Worm (Caenorhabditis elegans) whole organism, young adult: ENCODE results near the gene T07A9.15.

ENCODE experiments used
- B0035.1 ChIP-seq: sonication (generic microtip); optimal IDR thresholded peaks from 2 replicates; lab custom pipeline; 2016; ENCODE audit warnings: missing genetic modification characterization, mild to moderate bottlenecking, missing compliant biosample characterization, missing genotype, missing genetic modification reagents
- C06A6.2 ChIP-seq: fragments of 200-800 bp; sonication (Bioruptor generic); conservative IDR thresholded peaks from 2 replicates; pipeline ENCODE4 v1.3.6; 2022; ENCODE audit warnings: missing genetic modification characterization, missing compliant biosample characterization
- C17E4.6 ChIP-seq: fragments of 200-800 bp; sonication (Bioruptor generic); IDR thresholded peaks from 2 replicates; pipeline ENCODE4 v1.3.6; 2022; ENCODE audit warnings: missing genetic modification reagents, missing genetic modification characterization, missing compliant biosample characterization
- F23B12.7 ChIP-seq: sonication (generic microtip); optimal IDR thresholded peaks from 2 replicates; lab custom pipeline; 2017; ENCODE audit warnings: missing genetic modification characterization, mild to moderate bottlenecking, missing compliant biosample characterization, antibody characterized with exemption, moderate library complexity; ENCODE audit not compliant: insufficient read depth
- F49E8.2 ChIP-seq: sonication (generic microtip); optimal IDR thresholded peaks from 3 replicates; lab custom pipeline; 2017; ENCODE audit warnings: missing genetic modification characterization, mild to moderate bottlenecking, missing compliant biosample characterization, antibody characterized with exemption, moderate library complexity; ENCODE audit not compliant: insufficient read depth
- F55B11.4 ChIP-seq: sonication (generic microtip); optimal IDR thresholded peaks from 2 replicates; lab custom pipeline; 2016; ENCODE audit warnings: missing compliant biosample characterization, missing genetic modification characterization, borderline replicate concordance; ENCODE audit not compliant: insufficient read depth
- F57A8.1 ChIP-seq: fragments of 200-800 bp; sonication (Bioruptor generic); optimal IDR thresholded peaks from 2 replicates; lab custom pipeline; 2018; ENCODE audit warnings: mild to moderate bottlenecking, missing genetic modification characterization, moderate library complexity, missing compliant biosample characterization
- F57C9.4 ChIP-seq: sonication (generic microtip); optimal IDR thresholded peaks from 2 replicates; lab custom pipeline; 2017; ENCODE audit warnings: mild to moderate bottlenecking, missing genetic modification characterization, missing compliant biosample characterization
- K12H6.12 ChIP-seq: fragments of 200-800 bp; sonication (Bioruptor generic); optimal IDR thresholded peaks from 2 replicates; lab custom pipeline; 2018; ENCODE audit warnings: mild to moderate bottlenecking, missing genetic modification characterization, missing compliant biosample characterization
- T07F8.4 ChIP-seq: sonication (generic microtip); optimal IDR thresholded peaks from 2 replicates; lab custom pipeline; 2016; ENCODE audit warnings: mild to moderate bottlenecking, missing genetic modification characterization, moderate library complexity, missing compliant biosample characterization
- Y53G8AR.9 ChIP-seq: fragments of 200-800 bp; sonication (Bioruptor generic); conservative IDR thresholded peaks from 2 replicates; pipeline ENCODE4 v1.3.6; 2022; ENCODE audit warnings: missing genetic modification reagents, missing genetic modification characterization, missing compliant biosample characterization
- Y79H2A.3 ChIP-seq: fragments of 200-800 bp; sonication (Bioruptor generic); conservative IDR thresholded peaks from 2 replicates; pipeline ENCODE4 v1.3.6; 2022; ENCODE audit warnings: missing genetic modification reagents, missing genetic modification characterization, missing compliant biosample characterization
- ZK185.1 ChIP-seq: sonication (generic microtip); optimal IDR thresholded peaks from 2 replicates; lab custom pipeline; 2016; ENCODE audit warnings: mild to moderate bottlenecking, missing genetic modification characterization, missing compliant biosample characterization; ENCODE audit not compliant: poor library complexity, severe bottlenecking
- aptf-3 ChIP-seq: fragments of 200-800 bp; sonication (Bioruptor generic); IDR thresholded peaks from 2 replicates; pipeline ENCODE4 v1.3.6; 2022; ENCODE audit warnings: missing genetic modification characterization, missing compliant biosample characterization
- athp-1 ChIP-seq: sonication (generic microtip); optimal IDR thresholded peaks from 2 replicates; lab custom pipeline; 2017; ENCODE audit warnings: mild to moderate bottlenecking, missing genetic modification characterization, missing compliant biosample characterization
- attf-5 ChIP-seq: fragments of 200-800 bp; sonication (Bioruptor generic); optimal IDR thresholded peaks from 2 replicates; lab custom pipeline; 2018; ENCODE audit warnings: mild to moderate bottlenecking, missing genetic modification characterization, missing compliant biosample characterization
- bed-1 ChIP-seq: fragments of 200-800 bp; sonication (Bioruptor generic); IDR thresholded peaks from 2 replicates; pipeline ENCODE4 v1.3.6; 2022; ENCODE audit warnings: missing genetic modification reagents, missing genetic modification characterization, missing compliant biosample characterization
- ccch-3 ChIP-seq: fragments of 200-800 bp; sonication (Bioruptor generic); optimal IDR thresholded peaks from 2 replicates; lab custom pipeline; 2018; ENCODE audit warnings: mild to moderate bottlenecking, missing genetic modification characterization, missing compliant biosample characterization
- cebp-1 ChIP-seq, 2 experiments: fragments of 200-800 bp in 1 of 2; sonication (Bioruptor generic) in 1 of 2; sonication (generic microtip) in 1 of 2; IDR thresholded peaks in 1 of 2; optimal IDR thresholded peaks in 1 of 2; 2 replicates each; pipeline versions ENCODE4 v1.3.6 to Lab custom; 2017 to 2022; ENCODE audit warnings: missing compliant biosample characterization in 2 of 2, missing genetic modification characterization in 2 of 2, mild to moderate bottlenecking in 1 of 2, missing genetic modification reagents in 1 of 2, moderate library complexity in 1 of 2
- ceh-100 ChIP-seq: fragments of 200-800 bp; sonication (Bioruptor generic); IDR thresholded peaks from 2 replicates; pipeline ENCODE4 v1.3.6; 2022; ENCODE audit warnings: missing genetic modification reagents, missing genetic modification characterization, missing compliant biosample characterization
- ceh-27 ChIP-seq: fragments of 200-800 bp; sonication (Bioruptor generic); optimal IDR thresholded peaks from 2 replicates; lab custom pipeline; 2018; ENCODE audit warnings: mild to moderate bottlenecking, missing genetic modification characterization, moderate library complexity, missing compliant biosample characterization
- ceh-40 ChIP-seq: fragments of 200-800 bp; sonication (Bioruptor generic); IDR thresholded peaks from 2 replicates; pipeline ENCODE4 v1.3.6; 2022; ENCODE audit warnings: missing genetic modification characterization, missing compliant biosample characterization
- ceh-91 ChIP-seq: fragments of 200-800 bp; sonication (Bioruptor generic); IDR thresholded peaks from 2 replicates; pipeline ENCODE4 v1.3.6; 2022; ENCODE audit warnings: missing genetic modification reagents, missing genetic modification characterization, missing compliant biosample characterization
- chd-7 ChIP-seq: sonication (generic microtip); optimal IDR thresholded peaks from 2 replicates; lab custom pipeline; 2016; ENCODE audit warnings: mild to moderate bottlenecking, missing genetic modification characterization, moderate library complexity, missing compliant biosample characterization
- dox-1 ChIP-seq: fragments of 200-800 bp; sonication (Bioruptor generic); IDR thresholded peaks from 2 replicates; pipeline ENCODE4 v1.3.6; 2022; ENCODE audit warnings: missing genetic modification reagents, missing genetic modification characterization, missing compliant biosample characterization
- hlh-12 ChIP-seq: sonication (generic microtip); optimal IDR thresholded peaks from 2 replicates; lab custom pipeline; 2016; ENCODE audit warnings: missing genetic modification characterization, missing compliant biosample characterization
- hrde-1 ChIP-seq: sonication (generic microtip); optimal IDR thresholded peaks from 2 replicates; lab custom pipeline; 2016; ENCODE audit warnings: missing genetic modification characterization, mild to moderate bottlenecking, missing compliant biosample characterization, moderate library complexity, missing genotype, missing genetic modification reagents, borderline replicate concordance
- let-526 ChIP-seq: fragments of 200-800 bp; sonication (Bioruptor generic); IDR thresholded peaks from 2 replicates; pipeline ENCODE4 v1.3.6; 2022; ENCODE audit warnings: missing genetic modification reagents, missing genetic modification characterization, missing compliant biosample characterization
- lin-26 ChIP-seq: fragments of 200-800 bp; sonication (Bioruptor generic); IDR thresholded peaks from 2 replicates; pipeline ENCODE4 v1.3.6; 2022; ENCODE audit warnings: missing genetic modification reagents, missing genetic modification characterization, missing compliant biosample characterization
- lsy-27 ChIP-seq: sonication (generic microtip); optimal IDR thresholded peaks from 2 replicates; lab custom pipeline; 2017; ENCODE audit warnings: missing genetic modification characterization, mild to moderate bottlenecking, missing compliant biosample characterization, antibody characterized with exemption, missing genotype, borderline replicate concordance; ENCODE audit not compliant: insufficient read depth
- madf-6 ChIP-seq: fragments of 200-800 bp; sonication (Bioruptor generic); IDR thresholded peaks from 2 replicates; pipeline ENCODE4 v1.3.6; 2022; ENCODE audit warnings: missing genetic modification reagents, missing genetic modification characterization, missing compliant biosample characterization
- madf-8 ChIP-seq: fragments of 200-800 bp; sonication (Bioruptor generic); conservative IDR thresholded peaks from 2 replicates; pipeline ENCODE4 v1.3.6; 2022; ENCODE audit warnings: missing genetic modification reagents, missing genetic modification characterization, missing compliant biosample characterization
- mcd-1 ChIP-seq: fragments of 200-800 bp; sonication (Bioruptor generic); IDR thresholded peaks from 2 replicates; pipeline ENCODE4 v1.3.6; 2022; ENCODE audit warnings: missing genetic modification reagents, missing genetic modification characterization, missing compliant biosample characterization
- mel-28 ChIP-seq: sonication (generic microtip); optimal IDR thresholded peaks from 2 replicates; lab custom pipeline; 2016; ENCODE audit warnings: borderline replicate concordance, mild to moderate bottlenecking, missing genetic modification characterization, missing compliant biosample characterization
- mes-4 ChIP-seq: sonication (generic microtip); optimal IDR thresholded peaks from 2 replicates; lab custom pipeline; 2016; ENCODE audit warnings: missing genotype, missing genetic modification characterization, missing compliant biosample characterization
- pha-4 ChIP-seq: fragments of 150-350 bp; sonication (generic microtip); optimal IDR thresholded peaks from 2 replicates; lab custom pipeline; 2014; ENCODE audit warnings: missing biosample characterization, missing genetic modification reagents, missing genetic modification characterization
- rcor-1 ChIP-seq: fragments of 200-800 bp; sonication (Bioruptor generic); IDR thresholded peaks from 2 replicates; pipeline ENCODE4 v1.3.6; 2022; ENCODE audit warnings: missing genetic modification reagents, missing genetic modification characterization, missing compliant biosample characterization
- sptf-2 ChIP-seq: fragments of 200-800 bp; sonication (Bioruptor generic); optimal IDR thresholded peaks from 2 replicates; lab custom pipeline; 2018; ENCODE audit warnings: mild to moderate bottlenecking, missing genetic modification characterization, missing compliant biosample characterization
- tbp1 ChIP-seq: fragments of 200-800 bp; sonication (Bioruptor generic); optimal IDR thresholded peaks from 2 replicates; lab custom pipeline; 2018; ENCODE audit warnings: mild to moderate bottlenecking, missing genetic modification characterization, missing compliant biosample characterization
- tlf-1 ChIP-seq: fragments of 200-800 bp; sonication (Bioruptor generic); optimal IDR thresholded peaks from 2 replicates; lab custom pipeline; 2018; ENCODE audit warnings: mild to moderate bottlenecking, missing genetic modification characterization, missing compliant biosample characterization
- unc-62 ChIP-seq: fragments of 150-350 bp; optimal IDR thresholded peaks from 2 replicates; lab custom pipeline; 2014; ENCODE audit warnings: missing biosample characterization, missing genetic modification reagents, missing genetic modification characterization
- zfh-2 ChIP-seq: fragments of 200-800 bp; sonication (Bioruptor generic); conservative IDR thresholded peaks from 2 replicates; pipeline ENCODE4 v1.3.6; 2022; ENCODE audit warnings: missing genetic modification reagents, missing genetic modification characterization, missing compliant biosample characterization
- ztf-18 ChIP-seq: sonication (generic microtip); optimal IDR thresholded peaks from 2 replicates; lab custom pipeline; 2016; ENCODE audit warnings: missing genotype, mild to moderate bottlenecking, missing genetic modification characterization, missing compliant biosample characterization
- ztf-25 ChIP-seq: fragments of 200-800 bp; sonication (Bioruptor generic); IDR thresholded peaks from 2 replicates; pipeline ENCODE4 v1.3.6; 2022; ENCODE audit warnings: missing genetic modification reagents, missing genetic modification characterization, missing compliant biosample characterization
- ztf-26 ChIP-seq: sonication (generic microtip); optimal IDR thresholded peaks from 2 replicates; lab custom pipeline; 2017; ENCODE audit warnings: missing genetic modification characterization, missing compliant biosample characterization
- ztf-28 ChIP-seq: fragments of 200-800 bp; sonication (Bioruptor generic); IDR thresholded peaks from 2 replicates; pipeline ENCODE4 v1.3.6; 2022; ENCODE audit warnings: missing genetic modification reagents, missing genetic modification characterization, missing compliant biosample characterization
- ztf-3 ChIP-seq: fragments of 200-800 bp; sonication (Bioruptor generic); optimal IDR thresholded peaks from 2 replicates; lab custom pipeline; 2018; ENCODE audit warnings: mild to moderate bottlenecking, missing genetic modification characterization, missing compliant biosample characterization

The T07A9.15 gene

ce11 chrIV:390279-390678 is 3.1 kb downstream of the T07A9.15 start, which contains the start of the genes ears-2 and uncp-18:
ears-2 (minus strand) TSS chrIV:390468.
uncp-18 (plus strand) TSS chrIV:390560.
- TF ChIP-seq F49E8.2 (tag; lab: Kevin White, UChicago) = peak; percentile 84
- peak; percentile 66 for TF ChIP-seq chd-7 (tag; lab: Kevin White, UChicago)
- TF ChIP-seq Y79H2A.3 (GFP tag; lab: Robert Waterston, UW) = peak; percentile 71; the same call in 1 of the 2 replicates
- TF ChIP-seq ZK185.1 (tag; lab: Kevin White, UChicago) = peak; percentile 80
- 0 out of 2 replicates have a peak, but pooled peaks have one; percentile 22 for TF ChIP-seq madf-8 (GFP tag; lab: Robert Waterston, UW)
- no peak for TF ChIP-seq F55B11.4
- TF ChIP-seq ceh-100 = peak; percentile 97
- peak; percentile 95 for TF ChIP-seq sptf-2 (GFP tag; lab: Kevin White, UChicago)
- peak; percentile 88 for TF ChIP-seq Y53G8AR.9
- TF ChIP-seq hlh-12 (tag; lab: Kevin White, UChicago) = no peak
- TF ChIP-seq ztf-18 (tag; lab: Kevin White, UChicago) = peak; percentile 63
- peak; percentile 67; the same call in 1 of the 2 replicates for TF ChIP-seq lin-26 (GFP tag; lab: Robert Waterston, UW)
- TF ChIP-seq mes-4 (tag; lab: Kevin White, UChicago) = no peak
- peak; percentile 90 for TF ChIP-seq ztf-28 (GFP tag; lab: Robert Waterston, UW)
- peak; percentile 31 for TF ChIP-seq F57C9.4 (tag; lab: Kevin White, UChicago)
- peak; percentile 93 for TF ChIP-seq zfh-2 (GFP tag; lab: Robert Waterston, UW)
- TF ChIP-seq ztf-26 (tag; lab: Kevin White, UChicago) = peak; percentile 56
- peak; percentile 72; the same call in 1 of the 2 replicates for TF ChIP-seq C17E4.6 (GFP tag; lab: Robert Waterston, UW)
- TF ChIP-seq ceh-27 (GFP tag; lab: Kevin White, UChicago) = peak; percentile 93
- peak; percentile 33 for TF ChIP-seq mel-28 (tag; lab: Kevin White, UChicago)
- no peak for TF ChIP-seq ccch-3 (GFP tag; lab: Kevin White, UChicago)
- TF ChIP-seq hrde-1 (tag; lab: Kevin White, UChicago) = peak; percentile 34
- peak; percentile 96 for TF ChIP-seq athp-1 (tag; lab: Kevin White, UChicago)
- peak; percentile 50 for TF ChIP-seq B0035.1
- TF ChIP-seq ceh-91 (GFP tag; lab: Robert Waterston, UW) = peak; percentile 82
- TF ChIP-seq lsy-27 (tag; lab: Kevin White, UChicago) = no peak
- peak; percentile 74 for TF ChIP-seq T07F8.4 (tag; lab: Kevin White, UChicago)
- no peak for TF ChIP-seq ceh-40
- peak; percentile 89 for TF ChIP-seq mcd-1 (GFP tag; lab: Robert Waterston, UW)
- no peak for TF ChIP-seq pha-4 (tag; lab: Kevin White, UChicago)
- no peak for TF ChIP-seq ztf-3 (GFP tag; lab: Kevin White, UChicago)
- TF ChIP-seq tlf-1 = peak; percentile 87
- TF ChIP-seq dox-1 = peak; percentile 97
- no peak for TF ChIP-seq aptf-3
- TF ChIP-seq tbp1 = peak; percentile 74
- TF ChIP-seq F23B12.7 (tag; lab: Kevin White, UChicago) = peak; percentile 87
- peak; percentile 65 for TF ChIP-seq madf-6
- no peak for TF ChIP-seq unc-62
- peak; percentile 96 for TF ChIP-seq ztf-25 (GFP tag; lab: Robert Waterston, UW)
- peak; percentile 87 for TF ChIP-seq rcor-1 (GFP tag; lab: Robert Waterston, UW)
- peak; percentile 32 for TF ChIP-seq F57A8.1
- TF ChIP-seq bed-1 (GFP tag; lab: Robert Waterston, UW) = no peak
- TF ChIP-seq K12H6.12 (tag; lab: Kevin White, UChicago) = peak; percentile 81
- TF ChIP-seq attf-5 = peak; percentile 98
- peak; percentile 97 for TF ChIP-seq C06A6.2 (GFP tag; lab: Robert Waterston, UW)
- TF ChIP-seq cebp-1 (GFP tag; IDR thresholded peaks at IDR 0.05; lab: Robert Waterston, UW) = peak; percentile 73
- peak; percentile 90 for TF ChIP-seq cebp-1 (tag; optimal IDR thresholded peaks at IDR 0.05; lab: Kevin White, UChicago)
- 0 out of 2 replicates have a peak, but pooled peaks have one; percentile 69 for TF ChIP-seq let-526
